Fruit fly (Drosophila melanogaster) whole organism, prepupa: ENCODE measurements around the gene Rtnl2.

Experiments
- CG11294 ChIP-seq: fragments of 200-800 bp; sonication (Bioruptor generic); IDR thresholded peaks from 2 replicates; pipeline ENCODE4 v1.3.6; 2022; ENCODE audit warnings: missing biosample characterization, missing genetic modification characterization
- CG4318 ChIP-seq: fragments of 200-800 bp; sonication (Bioruptor generic); optimal IDR thresholded peaks from 3 replicates; lab custom pipeline; 2017; ENCODE audit warnings: missing biosample characterization, mild to moderate bottlenecking, missing genetic modification characterization
- Eip75B ChIP-seq: fragments of 200-800 bp; sonication (Bioruptor generic); optimal IDR thresholded peaks from 3 replicates; lab custom pipeline; 2016; ENCODE audit warnings: missing biosample characterization, missing genetic modification characterization
- Hr38 ChIP-seq: sonication (Bioruptor generic); optimal IDR thresholded peaks from 2 replicates; lab custom pipeline; 2016; ENCODE audit warnings: missing biosample characterization, missing genetic modification characterization
- Lpt ChIP-seq: fragments of 200-800 bp; sonication (Bioruptor generic); optimal IDR thresholded peaks from 3 replicates; lab custom pipeline; 2016; ENCODE audit warnings: missing biosample characterization, missing genetic modification characterization
- dac ChIP-seq: fragments of 200-800 bp; sonication (Bioruptor generic); optimal IDR thresholded peaks from 2 replicates; lab custom pipeline; 2017; ENCODE audit warnings: missing biosample characterization, mild to moderate bottlenecking, missing genetic modification characterization
- eg ChIP-seq: fragments of 200-800 bp; sonication (Bioruptor generic); IDR thresholded peaks from 3 replicates; pipeline ENCODE4 v1.3.6; 2022; ENCODE audit warnings: missing biosample characterization, missing genetic modification characterization
- ss ChIP-seq, 2 experiments: fragments of 200-800 bp; sonication (Bioruptor generic); optimal IDR thresholded peaks; 2 replicates in 1 of 2; 3 replicates in 1 of 2; lab custom pipeline; 2017 to 2018; ENCODE audit warnings: mild to moderate bottlenecking in 2 of 2, missing biosample characterization in 2 of 2, missing genetic modification characterization in 2 of 2, moderate library complexity in 1 of 2

- TF ChIP-seq eg (no peak), dac (no peak), CG11294 (GFP tag; lab: Robert Waterston, UW) (no peak), Lpt (GFP tag; lab: Kevin White, UChicago) (no peak), CG4318 (GFP tag; lab: Kevin White, UChicago) (no peak), ss (GFP tag; optimal IDR thresholded peaks at IDR 0.05; lab: Kevin White, UChicago) (no peak), Eip75B (GFP tag; lab: Kevin White, UChicago) (no peak), Hr38 (GFP tag; lab: Kevin White, UChicago) (no peak)
Measured at dm6 chr3R:7499488-7499887, 30.6 kb downstream of the Rtnl2 start.
